Worm (Caenorhabditis elegans) whole organism, L4 larva: Measurements from ENCODE around the gene let-711.
A peak's percentile ranks its signal among the peaks of the same experiment; 100 is the strongest.

Source experiments
- F37D6.2 ChIP-seq: sonication (generic microtip); optimal IDR thresholded peaks from 2 replicates; lab custom pipeline; 2016; ENCODE audit warnings: mild to moderate bottlenecking, missing genetic modification characterization, missing compliant biosample characterization
- F44E2.7 ChIP-seq: fragments of 200-800 bp; sonication (Bioruptor generic); IDR thresholded peaks from 2 replicates; pipeline ENCODE4 v2.1.2; 2022; ENCODE audit warnings: missing genetic modification characterization, missing compliant biosample characterization
- Y48G9A.11 ChIP-seq: fragments of 200-800 bp; sonication (Bioruptor generic); IDR thresholded peaks from 2 replicates; pipeline ENCODE4 v1.3.6; 2022; ENCODE audit warnings: missing genetic modification reagents, missing genetic modification characterization, missing compliant biosample characterization
- Y5F2A.4 ChIP-seq: fragments of 200-800 bp; sonication (Bioruptor generic); optimal IDR thresholded peaks from 2 replicates; lab custom pipeline; 2018; ENCODE audit warnings: mild to moderate bottlenecking, missing genetic modification characterization, missing compliant biosample characterization
- ama-1 ChIP-seq: fragments of 150-350 bp; optimal IDR thresholded peaks from 2 replicates; lab custom pipeline; 2014; ENCODE audit warnings: inconsistent platforms, mixed read lengths
- attf-4 ChIP-seq: sonication (generic microtip); optimal IDR thresholded peaks from 3 replicates; lab custom pipeline; 2017; ENCODE audit warnings: missing biosample characterization, missing genetic modification characterization
- ceh-20 ChIP-seq: fragments of 200-800 bp; sonication (Bioruptor generic); IDR thresholded peaks from 2 replicates; pipeline ENCODE4 v1.3.6; 2022; ENCODE audit warnings: missing genetic modification reagents, missing genetic modification characterization, missing compliant biosample characterization
- ceh-32 ChIP-seq: sonication (generic microtip); optimal IDR thresholded peaks from 2 replicates; lab custom pipeline; 2016; ENCODE audit warnings: mild to moderate bottlenecking, missing genetic modification characterization, missing compliant biosample characterization; ENCODE audit not compliant: poor library complexity
- ceh-62 ChIP-seq: sonication (generic microtip); optimal IDR thresholded peaks from 2 replicates; lab custom pipeline; 2017; ENCODE audit warnings: missing biosample characterization, missing genetic modification characterization
- ces-1 ChIP-seq: fragments of 150-350 bp; sonication (generic microtip); optimal IDR thresholded peaks from 4 replicates; lab custom pipeline; 2014; ENCODE audit warnings: missing biosample characterization, missing genetic modification reagents, missing genetic modification characterization
- daf-16 ChIP-seq, 3 experiments: sonication (generic microtip); optimal IDR thresholded peaks; 2 replicates each; lab custom pipeline; 2016 to 2017; ENCODE audit warnings: missing genetic modification characterization in 3 of 3, missing genetic modification reagents in 3 of 3, mild to moderate bottlenecking in 2 of 3, missing compliant biosample characterization in 2 of 3, missing biosample characterization in 1 of 3, moderate library complexity in 1 of 3
- dmd-6 ChIP-seq: fragments of 200-800 bp; sonication (Bioruptor generic); IDR thresholded peaks from 2 replicates; pipeline ENCODE4 v1.3.6; 2022; ENCODE audit warnings: missing genetic modification reagents, missing genetic modification characterization, missing compliant biosample characterization
- dmd-9 ChIP-seq: fragments of 200-800 bp; sonication (Bioruptor generic); IDR thresholded peaks from 2 replicates; pipeline ENCODE4 v1.3.6; 2022; ENCODE audit warnings: missing genetic modification reagents, missing genetic modification characterization, missing compliant biosample characterization
- duxl-1 ChIP-seq: sonication (generic microtip); optimal IDR thresholded peaks from 2 replicates; lab custom pipeline; 2016; ENCODE audit warnings: mild to moderate bottlenecking, missing genetic modification characterization, moderate library complexity, missing compliant biosample characterization; ENCODE audit not compliant: poor library complexity
- dve-1 ChIP-seq: sonication (generic microtip); optimal IDR thresholded peaks from 2 replicates; lab custom pipeline; 2017; ENCODE audit warnings: antibody characterized with exemption, mild to moderate bottlenecking, missing genetic modification characterization, missing compliant biosample characterization; ENCODE audit not compliant: insufficient read depth
- egl-27 ChIP-seq: sonication (generic microtip); optimal IDR thresholded peaks from 3 replicates; lab custom pipeline; 2017; ENCODE audit warnings: missing biosample characterization, missing genetic modification reagents, missing genetic modification characterization
- fkh-10 ChIP-seq: fragments of 150-350 bp; optimal IDR thresholded peaks from 2 replicates; lab custom pipeline; 2014; ENCODE audit warnings: missing biosample characterization, missing genetic modification reagents, missing genetic modification characterization
- gei-8 ChIP-seq: fragments of 200-800 bp; sonication (Bioruptor generic); optimal IDR thresholded peaks from 2 replicates; lab custom pipeline; 2018; ENCODE audit warnings: mild to moderate bottlenecking, missing genetic modification characterization, missing compliant biosample characterization
- hlh-11 ChIP-seq: fragments of 200-800 bp; sonication (Bioruptor generic); optimal IDR thresholded peaks from 2 replicates; lab custom pipeline; 2018; ENCODE audit warnings: mild to moderate bottlenecking, missing genetic modification characterization, missing compliant biosample characterization
- lin-13 ChIP-seq: fragments of 150-350 bp; optimal IDR thresholded peaks from 2 replicates; lab custom pipeline; 2014; ENCODE audit warnings: missing biosample characterization, missing genetic modification reagents, missing genetic modification characterization
- lsy-2 ChIP-seq, 2 experiments: fragments of 150-350 bp in 1 of 2; sonication (generic microtip) in 1 of 2; optimal IDR thresholded peaks; 2 replicates each; lab custom pipeline; 2014 to 2017; ENCODE audit warnings: missing biosample characterization in 2 of 2, missing genetic modification characterization in 2 of 2
- mdl-1 ChIP-seq, 2 experiments: fragments of 150-350 bp in 1 of 2; sonication (generic microtip) in 1 of 2; optimal IDR thresholded peaks; 2 replicates each; lab custom pipeline; 2014 to 2017; ENCODE audit warnings: missing biosample characterization in 2 of 2, missing genetic modification characterization in 2 of 2
- mes-2 ChIP-seq: sonication (generic microtip); optimal IDR thresholded peaks from 2 replicates; lab custom pipeline; 2016; ENCODE audit warnings: missing genotype, mild to moderate bottlenecking, missing genetic modification characterization, missing compliant biosample characterization; ENCODE audit not compliant: poor library complexity, severe bottlenecking
- mxl-2 ChIP-seq: fragments of 200-800 bp; sonication (Bioruptor generic); conservative IDR thresholded peaks from 2 replicates; pipeline ENCODE4 v1.3.6; 2022; ENCODE audit warnings: missing genetic modification reagents, missing genetic modification characterization, missing compliant biosample characterization
- mxl-3 ChIP-seq: fragments of 200-800 bp; sonication (Bioruptor generic); optimal IDR thresholded peaks from 2 replicates; lab custom pipeline; 2018; ENCODE audit warnings: mild to moderate bottlenecking, missing genetic modification characterization, missing compliant biosample characterization
- nhr-10 ChIP-seq: fragments of 150-350 bp; optimal IDR thresholded peaks from 2 replicates; lab custom pipeline; 2014; ENCODE audit warnings: missing biosample characterization, missing genetic modification characterization
- nhr-102 ChIP-seq: sonication (generic microtip); optimal IDR thresholded peaks from 2 replicates; lab custom pipeline; 2016; ENCODE audit warnings: mild to moderate bottlenecking, missing genetic modification characterization, moderate library complexity, missing compliant biosample characterization
- nhr-28 ChIP-seq: fragments of 150-350 bp; optimal IDR thresholded peaks from 2 replicates; lab custom pipeline; 2014; ENCODE audit warnings: missing biosample characterization, missing genetic modification characterization
- nhr-42 ChIP-seq: fragments of 200-800 bp; sonication (Bioruptor generic); IDR thresholded peaks from 2 replicates; pipeline ENCODE4 v1.3.6; 2022; ENCODE audit warnings: missing genetic modification characterization, missing compliant biosample characterization
- nhr-48 ChIP-seq: sonication (generic microtip); optimal IDR thresholded peaks from 2 replicates; lab custom pipeline; 2016; ENCODE audit warnings: mild to moderate bottlenecking, missing genetic modification characterization, missing compliant biosample characterization
- nhr-6 ChIP-seq: fragments of 150-350 bp; optimal IDR thresholded peaks from 2 replicates; lab custom pipeline; 2014; ENCODE audit warnings: missing biosample characterization, missing genetic modification characterization
- nhr-76 ChIP-seq: fragments of 150-350 bp; optimal IDR thresholded peaks from 2 replicates; lab custom pipeline; 2014; ENCODE audit warnings: missing biosample characterization, missing genetic modification characterization
- nhr-77 ChIP-seq: fragments of 150-350 bp; optimal IDR thresholded peaks from 2 replicates; lab custom pipeline; 2014; ENCODE audit warnings: missing biosample characterization, missing genetic modification characterization
- pha-4 ChIP-seq, 2 experiments: fragments of 150-350 bp in 1 of 2; fragments of 200-800 bp in 1 of 2; sonication (Bioruptor generic) in 1 of 2; IDR thresholded peaks in 1 of 2; optimal IDR thresholded peaks in 1 of 2; 2 replicates each; pipeline versions ENCODE4 v1.3.6 to Lab custom; 2014 to 2022; ENCODE audit warnings: missing genetic modification characterization in 2 of 2, missing genetic modification reagents in 2 of 2, missing biosample characterization in 1 of 2, missing compliant biosample characterization in 1 of 2
- rbr-2 ChIP-seq: sonication (generic microtip); optimal IDR thresholded peaks from 2 replicates; lab custom pipeline; 2016; ENCODE audit warnings: missing genotype, missing genetic modification characterization, missing compliant biosample characterization
- saeg-2 ChIP-seq: fragments of 200-800 bp; sonication (Bioruptor generic); IDR thresholded peaks from 2 replicates; pipeline ENCODE4 v1.3.6; 2022; ENCODE audit warnings: missing genetic modification reagents, missing genetic modification characterization, missing compliant biosample characterization
- snpc-1.2 ChIP-seq: fragments of 200-800 bp; sonication (Bioruptor generic); IDR thresholded peaks from 2 replicates; pipeline ENCODE4 v1.3.6; 2022; ENCODE audit warnings: missing genetic modification reagents, missing genetic modification characterization, missing compliant biosample characterization
- snpc-4 ChIP-seq: fragments of 150-350 bp; optimal IDR thresholded peaks from 2 replicates; lab custom pipeline; 2014; ENCODE audit warnings: missing biosample characterization, missing genetic modification characterization
- spr-1 ChIP-seq: sonication (generic microtip); optimal IDR thresholded peaks from 2 replicates; lab custom pipeline; 2016; ENCODE audit warnings: mild to moderate bottlenecking, missing genetic modification characterization, missing compliant biosample characterization
- spr-3 ChIP-seq: fragments of 200-800 bp; sonication (Bioruptor generic); optimal IDR thresholded peaks from 2 replicates; lab custom pipeline; 2018; ENCODE audit warnings: mild to moderate bottlenecking, missing genetic modification characterization, missing compliant biosample characterization
- tra-1 ChIP-seq: fragments of 200-800 bp; sonication (Bioruptor generic); IDR thresholded peaks from 2 replicates; pipeline ENCODE4 v1.3.6; 2022; ENCODE audit warnings: missing genetic modification reagents, missing genetic modification characterization, missing compliant biosample characterization
- unc-62 ChIP-seq, 3 experiments: fragments of 150-350 bp in 1 of 3; sonication (generic microtip); optimal IDR thresholded peaks in 2 of 3; peaks in 1 of 3; 1 replicate in 1 of 3; 2 replicates in 2 of 3; lab custom pipeline; 2014 to 2017; ENCODE audit warnings: missing biosample characterization in 3 of 3, missing genetic modification characterization in 3 of 3, missing genetic modification reagents in 3 of 3, missing genotype in 1 of 3
- zfp-2 ChIP-seq: sonication (generic microtip); optimal IDR thresholded peaks from 2 replicates; lab custom pipeline; 2016; ENCODE audit warnings: mild to moderate bottlenecking, missing genetic modification characterization, missing compliant biosample characterization
- zfp-3 ChIP-seq: fragments of 200-800 bp; sonication (Bioruptor generic); conservative IDR thresholded peaks from 2 replicates; pipeline ENCODE4 v1.3.6; 2022; ENCODE audit warnings: missing genetic modification reagents, missing genetic modification characterization, missing compliant biosample characterization
- zip-2 ChIP-seq: fragments of 150-350 bp; optimal IDR thresholded peaks from 2 replicates; lab custom pipeline; 2014; ENCODE audit warnings: missing biosample characterization, missing genetic modification characterization
- ztf-11 ChIP-seq: fragments of 150-350 bp; optimal IDR thresholded peaks from 2 replicates; lab custom pipeline; 2014; ENCODE audit warnings: missing biosample characterization, missing genetic modification characterization

The let-711 gene

ce11 chrIII:6897587-6898064 lies 48.9 kb upstream of the let-711 start, which contains the start of gene T07E3.4 (continued):
- TF ChIP-seq mxl-3 (GFP tag; lab: Kevin White, UChicago) = peak; percentile 34
- peak in 1 of 2 experiments; percentile 18 for TF ChIP-seq daf-16 (GFP tag; optimal IDR thresholded peaks at IDR 0.05; lab: Kevin White, UChicago)
- TF ChIP-seq daf-16 (tag; optimal IDR thresholded peaks at IDR 0.05; lab: Kevin White, UChicago) = peak; percentile 68
- no peak for TF ChIP-seq nhr-76 (tag; lab: Kevin White, UChicago)
- TF ChIP-seq gei-8 (GFP tag; lab: Kevin White, UChicago) = peak; percentile 9
- peak; percentile 93 for TF ChIP-seq hlh-11 (tag; lab: Kevin White, UChicago)
- TF ChIP-seq dve-1 = peak; percentile 73
- TF ChIP-seq spr-1 = peak; percentile 22
- no peak for TF ChIP-seq nhr-42 (GFP tag; lab: Robert Waterston, UW)
- TF ChIP-seq unc-62 (GFP tag; optimal IDR thresholded peaks at IDR 0.05 in 1 of 2; lab: Kevin White, UChicago) = peak in 1 of 2 experiments; percentile 90
- no peak for TF ChIP-seq unc-62 (tag; optimal IDR thresholded peaks at IDR 0.05; lab: Kevin White, UChicago)
- no peak for TF ChIP-seq duxl-1
- peak; percentile 99 for TF ChIP-seq mxl-2 (GFP tag; lab: Robert Waterston, UW)
- no peak for TF ChIP-seq nhr-6
- TF ChIP-seq ceh-20 = 0 out of 2 replicates have a peak, but pooled peaks have one; percentile 37
- TF ChIP-seq nhr-48 (tag; lab: Kevin White, UChicago) = peak; percentile 78
- TF ChIP-seq nhr-102 (tag; lab: Kevin White, UChicago) = peak; percentile 39
- TF ChIP-seq lin-13 (GFP tag; lab: Kevin White, UChicago) = peak; percentile 46
- TF ChIP-seq tra-1 (GFP tag; lab: Robert Waterston, UW) = peak; percentile 32; the same call in 1 of the 2 replicates
- no peak for TF ChIP-seq ceh-62 (tag; lab: Kevin White, UChicago)
- TF ChIP-seq F44E2.7 (GFP tag; lab: Robert Waterston, UW) = no peak
- TF ChIP-seq rbr-2 (tag; lab: Kevin White, UChicago) = peak; percentile 54
- peak; percentile 8 for TF ChIP-seq zip-2 (tag; lab: Kevin White, UChicago)
- peak; percentile 66 for TF ChIP-seq mes-2
- no peak for TF ChIP-seq ama-1

ce11 chrIII:6898518-6898917 lies 48.0 kb upstream of the let-711 start:
- TF ChIP-seq spr-3 (no peak), ama-1 (no peak), duxl-1 (no peak), zfp-3 (0 out of 2 replicates have a peak, but pooled peaks have one; percentile 16), ztf-11 (tag; lab: Kevin White, UChicago) (no peak), lsy-2 (tag; optimal IDR thresholded peaks at IDR 0.05; lab: Kevin White, UChicago) (peak in 1 of 2 experiments; percentile 44), snpc-4 (tag; lab: Kevin White, UChicago) (no peak), pha-4 (GFP tag; IDR thresholded peaks at IDR 0.05; lab: Robert Waterston, UW) (no peak), pha-4 (tag; optimal IDR thresholded peaks at IDR 0.05; lab: Kevin White, UChicago) (no peak), gei-8 (GFP tag; lab: Kevin White, UChicago) (no peak), snpc-1.2 (GFP tag; lab: Robert Waterston, UW) (no peak), dmd-9 (GFP tag; lab: Robert Waterston, UW) (no peak), fkh-10 (GFP tag; lab: Kevin White, UChicago) (no peak), mdl-1 (tag; optimal IDR thresholded peaks at IDR 0.05; lab: Kevin White, UChicago) (peak in 1 of 2 experiments; percentile 52), dmd-6 (GFP tag; lab: Robert Waterston, UW) (peak; percentile 74), Y5F2A.4 (GFP tag; lab: Kevin White, UChicago) (no peak), ces-1 (GFP tag; lab: Kevin White, UChicago) (no peak), egl-27 (tag; lab: Kevin White, UChicago) (no peak), nhr-28 (tag; lab: Kevin White, UChicago) (peak; percentile 80), saeg-2 (GFP tag; lab: Robert Waterston, UW) (no peak), nhr-76 (tag; lab: Kevin White, UChicago) (no peak), nhr-77 (tag; lab: Kevin White, UChicago) (no peak), zip-2 (tag; lab: Kevin White, UChicago) (no peak), zfp-2 (tag; lab: Kevin White, UChicago) (no peak), nhr-102 (tag; lab: Kevin White, UChicago) (no peak), nhr-10 (tag; lab: Kevin White, UChicago) (no peak), nhr-42 (GFP tag; lab: Robert Waterston, UW) (no peak), attf-4 (tag; lab: Kevin White, UChicago) (no peak), mxl-2 (GFP tag; lab: Robert Waterston, UW) (peak; percentile 60), ceh-32 (tag; lab: Kevin White, UChicago) (no peak), Y48G9A.11 (GFP tag; lab: Robert Waterston, UW) (no peak), F37D6.2 (tag; lab: Kevin White, UChicago) (no peak), rbr-2 (tag; lab: Kevin White, UChicago) (no peak), daf-16 (GFP tag; optimal IDR thresholded peaks at IDR 0.05; lab: Kevin White, UChicago) (peak in 1 of 2 experiments; percentile 1), daf-16 (tag; optimal IDR thresholded peaks at IDR 0.05; lab: Kevin White, UChicago) (peak; percentile 22)
